Worm (Caenorhabditis elegans) whole organism, L4/young adult: ENCODE data around the gene F13D12.10.

ENCODE experiments used
- W03F9.2 ChIP-seq: fragments of 150-350 bp; optimal IDR thresholded peaks from 2 replicates; lab custom pipeline; 2014; ENCODE audit warnings: missing biosample characterization, missing genetic modification characterization
- dao-5 ChIP-seq: sonication (generic microtip); optimal IDR thresholded peaks from 2 replicates; lab custom pipeline; 2016; ENCODE audit warnings: missing genotype, missing genetic modification characterization, moderate library complexity, missing compliant biosample characterization
- him-1 ChIP-seq: sonication (generic microtip); optimal IDR thresholded peaks from 2 replicates; lab custom pipeline; 2016; ENCODE audit warnings: missing genotype, missing genetic modification reagents, missing genetic modification characterization, missing compliant biosample characterization

- TF ChIP-seq W03F9.2 (tag; lab: Kevin White, UChicago) (no peak), dao-5 (tag; lab: Kevin White, UChicago) (no peak), him-1 (no peak)
Measured at ce11 chrII:11720819-11721218, 7.2 kb downstream of the F13D12.10 start.
